Worm (Caenorhabditis elegans) whole organism, L4 larva: ENCODE results near the gene rsp-6.

Experiments used
- ceh-82 ChIP-seq: sonication (generic microtip); optimal IDR thresholded peaks from 2 replicates; lab custom pipeline; 2017; ENCODE audit warnings: missing biosample characterization, missing genetic modification characterization
- daf-12 ChIP-seq: fragments of 150-350 bp; optimal IDR thresholded peaks from 2 replicates; lab custom pipeline; 2014; ENCODE audit warnings: missing biosample characterization, missing genetic modification reagents, missing genetic modification characterization
- dmd-8 ChIP-seq: fragments of 200-800 bp; sonication (Bioruptor generic); IDR thresholded peaks from 2 replicates; pipeline ENCODE4 v1.3.6; 2022; ENCODE audit warnings: missing genetic modification characterization, missing compliant biosample characterization
- fkh-10 ChIP-seq: fragments of 150-350 bp; optimal IDR thresholded peaks from 2 replicates; lab custom pipeline; 2014; ENCODE audit warnings: missing biosample characterization, missing genetic modification reagents, missing genetic modification characterization
- lin-13 ChIP-seq: fragments of 150-350 bp; optimal IDR thresholded peaks from 2 replicates; lab custom pipeline; 2014; ENCODE audit warnings: missing biosample characterization, missing genetic modification reagents, missing genetic modification characterization
- lin-15B ChIP-seq: fragments of 150-350 bp; sonication (generic microtip); optimal IDR thresholded peaks from 3 replicates; lab custom pipeline; 2014; ENCODE audit warnings: missing biosample characterization, missing genetic modification characterization
- lsy-2 ChIP-seq, 2 experiments: fragments of 150-350 bp in 1 of 2; sonication (generic microtip) in 1 of 2; optimal IDR thresholded peaks; 2 replicates each; lab custom pipeline; 2014 to 2017; ENCODE audit warnings: missing biosample characterization in 2 of 2, missing genetic modification characterization in 2 of 2
- rbr-2 ChIP-seq: sonication (generic microtip); optimal IDR thresholded peaks from 2 replicates; lab custom pipeline; 2016; ENCODE audit warnings: missing genotype, missing genetic modification characterization, missing compliant biosample characterization
- snpc-4 ChIP-seq: fragments of 150-350 bp; optimal IDR thresholded peaks from 2 replicates; lab custom pipeline; 2014; ENCODE audit warnings: missing biosample characterization, missing genetic modification characterization
- unc-39 ChIP-seq: sonication (generic microtip); optimal IDR thresholded peaks from 2 replicates; lab custom pipeline; 2017; ENCODE audit warnings: missing biosample characterization, missing genetic modification characterization
- unc-62 ChIP-seq, 3 experiments: fragments of 150-350 bp in 1 of 3; sonication (generic microtip); optimal IDR thresholded peaks in 2 of 3; peaks in 1 of 3; 1 replicate in 1 of 3; 2 replicates in 2 of 3; lab custom pipeline; 2014 to 2017; ENCODE audit warnings: missing biosample characterization in 3 of 3, missing genetic modification characterization in 3 of 3, missing genetic modification reagents in 3 of 3, missing genotype in 1 of 3
- zfp-3 ChIP-seq: fragments of 200-800 bp; sonication (Bioruptor generic); conservative IDR thresholded peaks from 2 replicates; pipeline ENCODE4 v1.3.6; 2022; ENCODE audit warnings: missing genetic modification reagents, missing genetic modification characterization, missing compliant biosample characterization

DNA sequence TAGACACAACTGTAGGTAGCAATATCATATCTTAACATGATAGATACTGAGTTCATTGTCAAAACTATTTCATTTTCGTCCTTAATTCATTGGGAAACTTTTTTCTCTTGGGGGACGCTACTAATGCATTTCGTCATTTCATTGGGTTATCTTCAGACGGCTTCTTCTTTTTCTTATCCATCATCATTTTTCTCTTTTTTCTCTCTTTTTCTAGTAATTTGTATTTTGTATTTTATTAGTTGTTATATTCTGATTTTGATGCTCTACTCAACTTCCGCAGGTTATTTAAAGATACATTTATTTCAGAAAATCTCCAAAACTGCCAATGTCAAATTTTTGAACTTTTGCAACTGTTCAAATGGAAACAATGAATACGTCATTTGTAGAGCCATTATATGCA, 47.5 kb downstream of the rsp-6 start, which contains the start of gene npr-35:
- TF ChIP-seq ceh-82 (tag; lab: Kevin White, UChicago) (no peak), unc-39 (tag; lab: Kevin White, UChicago) (no peak), snpc-4 (tag; lab: Kevin White, UChicago) (no peak), lin-13 (no peak), dmd-8 (GFP tag; lab: Robert Waterston, UW) (no peak), lin-15B (tag; lab: Kevin White, UChicago) (no peak), daf-12 (tag; lab: Kevin White, UChicago) (no peak), fkh-10 (GFP tag; lab: Kevin White, UChicago) (no peak), rbr-2 (no peak), unc-62 (GFP tag; optimal IDR thresholded peaks at IDR 0.05 in 1 of 2; lab: Kevin White, UChicago) (peak in 1 of 2 experiments; percentile 80), unc-62 (tag; optimal IDR thresholded peaks at IDR 0.05; lab: Kevin White, UChicago) (no peak), zfp-3 (GFP tag; lab: Robert Waterston, UW) (no peak), lsy-2 (tag; optimal IDR thresholded peaks at IDR 0.05; lab: Kevin White, UChicago) (no peak)
